Worm (Caenorhabditis elegans): ENCODE results near the gene F49H12.2.

ce11 chrX:2039358-2039757, 45.7 kb upstream of the F49H12.2 start, which contains the start of gene smex-2:
- no peak for TF ChIP-seq zip-8 (tag; optimal IDR thresholded peaks at IDR 0.05)
- TF ChIP-seq nhr-76 (tag; optimal IDR thresholded peaks at IDR 0.05): no peak
- TF ChIP-seq mab-5 (tag; optimal IDR thresholded peaks at IDR 0.05): no peak
- no peak for TF ChIP-seq cnd-1 (tag; optimal IDR thresholded peaks at IDR 0.05)
- TF ChIP-seq lsy-2 (tag; optimal IDR thresholded peaks at IDR 0.05): no peak
- no peak for TF ChIP-seq snpc-4 (tag; optimal IDR thresholded peaks at IDR 0.05)

All from whole organism, mixed stage, embryonic.